Fruit fly (Drosophila melanogaster): Measurements from ENCODE around the gene CtsB.

CtsB gene

dm6 chrX:13830029-13830428 is 48.1 kb upstream of the CtsB start, which contains the start of gene jub (continued):
- TF ChIP-seq trem (tag; optimal IDR thresholded peaks at IDR 0.05) (peak; percentile 5), D19B (GFP tag; optimal IDR thresholded peaks at IDR 0.05) (no peak), Hmx (GFP tag; optimal IDR thresholded peaks at IDR 0.05) (no peak), CG13296 (GFP tag; optimal IDR thresholded peaks at IDR 0.05) (no peak), Ets65A (GFP tag) (no peak), danr (GFP tag; IDR thresholded peaks at IDR 0.05) (no peak), NK7.1 (GFP tag; optimal IDR thresholded peaks at IDR 0.05) (no peak), CG43689 (GFP tag; IDR thresholded peaks at IDR 0.05) (no peak), pb (GFP tag; optimal IDR thresholded peaks at IDR 0.05) (no peak), fu2 (GFP tag; optimal IDR thresholded peaks at IDR 0.05) (no peak), H15 (GFP tag; IDR thresholded peaks at IDR 0.05) (no peak), CG10267 (tag; optimal IDR thresholded peaks at IDR 0.05) (peak; percentile 11), Sry-δ (GFP tag; optimal IDR thresholded peaks at IDR 0.05) (no peak), CG17385 (GFP tag; optimal IDR thresholded peaks at IDR 0.05) (peak; percentile 85), CG11093 (GFP tag; IDR thresholded peaks at IDR 0.05) (no peak), cad (GFP tag; optimal IDR thresholded peaks at IDR 0.05) (no peak), tna (GFP tag; IDR thresholded peaks at IDR 0.05; ENCODE audit: partially characterized antibody) (no peak), mam (GFP tag; optimal IDR thresholded peaks at IDR 0.05) (no peak), Nf-YC (tag; optimal IDR thresholded peaks at IDR 0.05) (no peak), grau (tag; optimal IDR thresholded peaks at IDR 0.05) (no peak), CG9817 (tag; optimal IDR thresholded peaks at IDR 0.05) (no peak), aop (GFP tag; IDR thresholded peaks at IDR 0.05) (no peak), lola (GFP tag; optimal IDR thresholded peaks at IDR 0.05) (no peak), CG12236 (GFP tag; optimal IDR thresholded peaks at IDR 0.05) (no peak), CG10654 (GFP tag; optimal IDR thresholded peaks at IDR 0.05) (no peak), crc (GFP tag; optimal IDR thresholded peaks at IDR 0.05) (no peak), Oaz (GFP tag; IDR thresholded peaks at IDR 0.05) (no peak), CG7372 (GFP tag; IDR thresholded peaks at IDR 0.05) (no peak), CG15514 (GFP tag; optimal IDR thresholded peaks at IDR 0.05) (no peak), CG3281 (GFP tag; optimal IDR thresholded peaks at IDR 0.05) (no peak), CG3726 (GFP tag; IDR thresholded peaks at IDR 0.05) (no peak), CG6813 (GFP tag; optimal IDR thresholded peaks at IDR 0.05) (no peak), CG4730 (GFP tag; IDR thresholded peaks at IDR 0.05) (no peak), CG13123 (GFP tag; optimal IDR thresholded peaks at IDR 0.05) (no peak), CG32767 (GFP tag; IDR thresholded peaks at IDR 0.05) (no peak), BEAF-32 (GFP tag; optimal IDR thresholded peaks at IDR 0.05) (peak; percentile 29), CG31388 (GFP tag; optimal IDR thresholded peaks at IDR 0.05) (no peak), pzg (GFP tag; optimal IDR thresholded peaks at IDR 0.05) (peak; percentile 57), Dp (GFP tag; optimal IDR thresholded peaks at IDR 0.05) (peak; percentile 46), CG8944 (GFP tag; optimal IDR thresholded peaks at IDR 0.05) (no peak), sim (GFP tag; IDR thresholded peaks at IDR 0.05) (no peak), CG5953 (GFP tag; IDR thresholded peaks at IDR 0.05) (no peak), lov (optimal IDR thresholded peaks at IDR 0.05) (no peak), lov (GFP tag; IDR thresholded peaks at IDR 0.05) (no peak), Max (GFP tag; optimal IDR thresholded peaks at IDR 0.05) (no peak), gfzf (GFP tag; optimal IDR thresholded peaks at IDR 0.05) (peak; percentile 82), tll (GFP tag; optimal IDR thresholded peaks at IDR 0.05) (no peak), salm (tag; optimal IDR thresholded peaks at IDR 0.05) (no peak), NC2β (GFP tag; optimal IDR thresholded peaks at IDR 0.05) (no peak), row (GFP tag; IDR thresholded peaks at IDR 0.05) (no peak), CG16779 (GFP tag; IDR thresholded peaks at IDR 0.05) (no peak), inv (GFP tag; IDR thresholded peaks at IDR 0.05; ENCODE audit: partially characterized antibody) (no peak), CG12299 (tag; optimal IDR thresholded peaks at IDR 0.05) (no peak)
